Fruit fly (Drosophila melanogaster) S2 (cell line): ENCODE measurements around the gene CG9302.

Experiments used
- CG8478 ChIP-seq: fragments of >200 bp; optimal IDR thresholded peaks from 2 replicates; lab custom pipeline; 2018
- CTCF ChIP-seq, 2 experiments: fragments of >200 bp; optimal IDR thresholded peaks; 2 replicates each; lab custom pipeline; 2018

DNA sequence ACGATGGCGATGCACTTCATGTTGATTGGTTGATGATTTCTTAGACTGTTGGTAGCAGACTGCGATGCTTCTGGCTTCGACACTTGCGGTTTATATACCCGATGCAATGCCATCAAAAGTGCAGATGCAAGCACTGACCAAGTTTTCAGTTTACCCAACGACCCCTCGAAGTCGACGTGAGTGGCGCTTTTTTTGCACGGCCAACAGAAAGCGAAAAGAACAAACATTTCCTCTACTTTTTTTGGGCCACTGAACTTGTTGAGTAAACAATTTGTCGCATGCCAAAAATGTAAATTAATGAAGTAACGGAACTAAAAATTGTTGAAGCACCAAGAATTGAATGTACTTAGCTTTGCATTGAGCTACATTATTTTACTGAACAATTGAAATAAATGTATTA is 33.2 kb upstream of the CG9302 start, which contains the start of gene Vm34Ca:
- TF ChIP-seq CG8478 (lab: Kevin White, UChicago) (no peak), CTCF (optimal IDR thresholded peaks at IDR 0.05; lab: Kevin White, UChicago) (no peak)
